Fruit fly (Drosophila melanogaster): ENCODE measurements around the gene Kul.

Gene Kul

DNA sequence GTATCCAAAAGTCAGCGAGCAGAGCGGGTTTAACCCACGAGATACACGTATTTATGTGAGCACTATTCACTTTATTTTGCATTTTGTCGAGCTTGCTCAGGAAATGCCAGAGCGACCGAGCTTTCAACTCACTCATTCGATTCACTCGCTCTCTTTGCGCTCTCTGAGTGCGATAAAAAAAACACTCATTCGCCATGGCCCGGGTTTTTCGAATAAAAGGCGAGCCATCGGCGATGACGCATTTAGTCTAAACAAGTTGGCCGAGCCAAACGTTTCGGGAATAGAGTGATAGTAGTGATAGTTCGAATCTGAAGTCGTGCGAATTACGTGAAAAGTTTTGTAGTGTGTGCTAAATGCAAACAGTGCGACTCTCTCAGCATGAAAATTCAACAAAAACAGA, 56.7 kb downstream of the Kul start (continued):
- TF ChIP-seq Hmx (GFP tag; optimal IDR thresholded peaks at IDR 0.05) (no peak), HLH54F (GFP tag; optimal IDR thresholded peaks at IDR 0.05) (no peak), slbo (GFP tag; IDR thresholded peaks at IDR 0.05) (no peak), hbn (GFP tag; IDR thresholded peaks at IDR 0.05; ENCODE audit: partially characterized antibody) (no peak), stwl (tag; optimal IDR thresholded peaks at IDR 0.05) (no peak), corto (GFP tag; optimal IDR thresholded peaks at IDR 0.05) (no peak), CG14965 (GFP tag; optimal IDR thresholded peaks at IDR 0.05; ENCODE audit: borderline replicate concordance) (no peak), NC2α (GFP tag; optimal IDR thresholded peaks at IDR 0.05) (no peak), crp (GFP tag; optimal IDR thresholded peaks at IDR 0.05) (no peak), Eip74EF (GFP tag; optimal IDR thresholded peaks at IDR 0.05) (no peak), CHES-1-like (GFP tag; optimal IDR thresholded peaks at IDR 0.05) (no peak), Hsf (GFP tag; optimal IDR thresholded peaks at IDR 0.05) (no peak), chm (GFP tag; IDR thresholded peaks at IDR 0.05) (peak; percentile 71; the same call in 1 of the 2 replicates), pum (GFP tag; optimal IDR thresholded peaks at IDR 0.05) (no peak), peb (GFP tag; IDR thresholded peaks at IDR 0.05) (no peak), row (GFP tag; IDR thresholded peaks at IDR 0.05) (no peak), Mad (GFP tag; optimal IDR thresholded peaks at IDR 0.05) (no peak), Meics (GFP tag; optimal IDR thresholded peaks at IDR 0.05) (peak; percentile 45), CG17361 (GFP tag; IDR thresholded peaks at IDR 0.05) (no peak), CG14710 (tag; optimal IDR thresholded peaks at IDR 0.05) (no peak), Ets65A (GFP tag) (no peak), ems (GFP tag; optimal IDR thresholded peaks at IDR 0.05) (no peak), ftz-f1 (GFP tag; optimal IDR thresholded peaks at IDR 0.05) (no peak), CG2875 (GFP tag; optimal IDR thresholded peaks at IDR 0.05) (no peak), emc (GFP tag; optimal IDR thresholded peaks at IDR 0.05) (no peak), CG5953 (GFP tag; IDR thresholded peaks at IDR 0.05) (no peak; the same call in 1 of the 2 replicates), dimm (GFP tag; IDR thresholded peaks at IDR 0.05) (no peak), Dref (GFP tag; IDR thresholded peaks at IDR 0.05) (no peak), Gsc (GFP tag; IDR thresholded peaks at IDR 0.05) (no peak), CG17802 (tag; optimal IDR thresholded peaks at IDR 0.05) (no peak), CG10274 (GFP tag; optimal IDR thresholded peaks at IDR 0.05) (no peak), CG4360 (GFP tag; IDR thresholded peaks at IDR 0.05) (no peak), gsb (GFP tag; IDR thresholded peaks at IDR 0.05) (no peak), pb (GFP tag; optimal IDR thresholded peaks at IDR 0.05) (no peak), ac (GFP tag; optimal IDR thresholded peaks at IDR 0.05) (no peak), Antp (GFP tag; optimal IDR thresholded peaks at IDR 0.05) (peak; percentile 18), gro (GFP tag; optimal IDR thresholded peaks at IDR 0.05) (peak; percentile 42), CG11695 (GFP tag; IDR thresholded peaks at IDR 0.05) (no peak), bbx (GFP tag; IDR thresholded peaks at IDR 0.05; ENCODE audit: partially characterized antibody) (peak; percentile 67), CG3995 (GFP tag; optimal IDR thresholded peaks at IDR 0.05) (no peak), Dll (GFP tag; IDR thresholded peaks at IDR 0.05; ENCODE audit: partially characterized antibody) (peak; percentile 40; the same call in 1 of the 4 replicates), CG4854 (GFP tag; optimal IDR thresholded peaks at IDR 0.05) (no peak), prd (optimal IDR thresholded peaks at IDR 0.05) (no peak), prd (GFP tag; IDR thresholded peaks at IDR 0.05) (no peak), Ptx1 (GFP tag; IDR thresholded peaks at IDR 0.05) (no peak), Taf1 (GFP tag; IDR thresholded peaks at IDR 0.05) (no peak), ATbp (GFP tag; optimal IDR thresholded peaks at IDR 0.05) (no peak), HHEX (GFP tag; optimal IDR thresholded peaks at IDR 0.05) (peak; percentile 31), chif (GFP tag; optimal IDR thresholded peaks at IDR 0.05) (no peak), CG6854 (GFP tag; optimal IDR thresholded peaks at IDR 0.05) (peak; percentile 20), maf-S (GFP tag; optimal IDR thresholded peaks at IDR 0.05) (no peak), CG32532 (GFP tag; IDR thresholded peaks at IDR 0.05) (peak; percentile 57; the same call in 1 of the 2 replicates)

All from whole organism, embryonic.